Fruit fly (Drosophila melanogaster): Measurements from ENCODE around the gene CG33262.

DNA sequence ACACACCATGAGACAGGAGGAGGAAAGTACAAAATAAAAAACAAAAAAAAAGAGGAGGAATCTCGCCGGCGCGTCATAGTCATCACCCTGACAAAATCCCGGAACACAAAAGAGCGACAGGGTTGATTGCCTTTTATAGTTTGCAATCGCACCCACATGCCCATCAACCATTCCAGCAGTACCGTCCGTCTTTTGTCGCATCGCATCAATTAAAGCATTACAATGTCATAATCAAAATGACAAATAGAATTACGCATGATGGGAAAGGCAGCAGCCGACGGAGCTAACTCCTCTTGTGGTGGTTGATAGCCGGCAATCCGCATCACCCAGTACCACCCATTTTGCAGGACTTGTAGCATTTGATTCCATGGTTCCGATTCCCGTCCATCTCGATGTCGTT, 1.3 kb downstream of the CG33262 start:
- TF ChIP-seq Myc (optimal IDR thresholded peaks at IDR 0.05) (no peak), sage (GFP tag; optimal IDR thresholded peaks at IDR 0.05) (no peak), N (GFP tag; optimal IDR thresholded peaks at IDR 0.05) (no peak), Hnf4 (GFP tag; optimal IDR thresholded peaks at IDR 0.05) (no peak), CrebA (GFP tag; optimal IDR thresholded peaks at IDR 0.05; ENCODE audit: borderline replicate concordance) (no peak), Abd-B (GFP tag; optimal IDR thresholded peaks at IDR 0.05) (no peak), usp (GFP tag; optimal IDR thresholded peaks at IDR 0.05) (no peak), Hr78 (GFP tag; optimal IDR thresholded peaks at IDR 0.05) (no peak), OdsH (GFP tag; optimal IDR thresholded peaks at IDR 0.05) (no peak), psq (GFP tag; optimal IDR thresholded peaks at IDR 0.05) (no peak), GATAd (GFP tag; optimal IDR thresholded peaks at IDR 0.05) (no peak)

All from whole organism, wandering third instar larva.